Fruit fly (Drosophila melanogaster) whole organism, wandering third instar larva: ENCODE measurements around the gene CG16852.

ENCODE experiments used
- Abd-B ChIP-seq: fragments of >200 bp; optimal IDR thresholded peaks from 2 replicates; lab custom pipeline; 2017; ENCODE audit warnings: missing biosample characterization, missing genetic modification characterization
- CG9705 ChIP-seq: fragments of 200-800 bp; sonication (Bioruptor generic); optimal IDR thresholded peaks from 2 replicates; lab custom pipeline; 2018; ENCODE audit warnings: missing biosample characterization, mild to moderate bottlenecking, missing genetic modification characterization
- CrebA ChIP-seq: fragments of 200-800 bp; sonication (Bioruptor generic); optimal IDR thresholded peaks from 2 replicates; lab custom pipeline; 2016; ENCODE audit warnings: missing biosample characterization, mild to moderate bottlenecking, missing genetic modification characterization, borderline replicate concordance
- Dfd ChIP-seq: fragments of >200 bp; optimal IDR thresholded peaks from 2 replicates; lab custom pipeline; 2017; ENCODE audit warnings: missing biosample characterization, missing genetic modification characterization
- Dif ChIP-seq: fragments of 200-275, 200-300 bp; sonication (Bioruptor generic); optimal IDR thresholded peaks from 2 replicates; lab custom pipeline; 2018; ENCODE audit warnings: missing biosample characterization, missing genetic modification characterization; ENCODE audit not compliant: partially characterized antibody
- GATAd ChIP-seq: sonication (Bioruptor generic); optimal IDR thresholded peaks from 2 replicates; lab custom pipeline; 2016; ENCODE audit warnings: missing biosample characterization, missing genetic modification characterization
- Hr83 ChIP-seq: fragments of 200-300 bp; sonication (Bioruptor generic); optimal IDR thresholded peaks from 2 replicates; lab custom pipeline; 2016; ENCODE audit warnings: missing biosample characterization, mild to moderate bottlenecking, missing genetic modification characterization, moderate library complexity; ENCODE audit not compliant: poor library complexity, severe bottlenecking
- Jra ChIP-seq: sonication (Bioruptor generic); optimal IDR thresholded peaks from 2 replicates; lab custom pipeline; 2016; ENCODE audit warnings: missing biosample characterization, missing genetic modification characterization
- OdsH ChIP-seq: fragments of 200-800 bp; sonication (Bioruptor generic); optimal IDR thresholded peaks from 2 replicates; lab custom pipeline; 2016; ENCODE audit warnings: missing biosample characterization, mild to moderate bottlenecking, missing genetic modification characterization
- Rel ChIP-seq, 2 experiments: fragments of 200-800 bp; sonication (Bioruptor generic) in 1 of 2; optimal IDR thresholded peaks; 2 replicates in 1 of 2; 3 replicates in 1 of 2; lab custom pipeline; 2016 to 2019; ENCODE audit warnings: mild to moderate bottlenecking in 2 of 2, missing biosample characterization in 2 of 2, missing genetic modification characterization in 2 of 2, moderate library complexity in 1 of 2
- Sp1 ChIP-seq: fragments of 200-800 bp; sonication (Bioruptor generic); optimal IDR thresholded peaks from 3 replicates; lab custom pipeline; 2019; ENCODE audit warnings: missing biosample characterization, mild to moderate bottlenecking, missing genetic modification characterization, moderate library complexity
- Vsx2 ChIP-seq: fragments of 200-300, 225-300 bp; sonication (Bioruptor generic); optimal IDR thresholded peaks from 2 replicates; lab custom pipeline; 2018; ENCODE audit warnings: missing biosample characterization, missing genetic modification characterization; ENCODE audit not compliant: partially characterized antibody
- br ChIP-seq: fragments of 200-800 bp; sonication (Bioruptor generic); optimal IDR thresholded peaks from 2 replicates; lab custom pipeline; 2016; ENCODE audit warnings: missing biosample characterization, missing genetic modification characterization
- dl ChIP-seq, 2 experiments: fragments of 175-275, 200-275 bp in 1 of 2; fragments of 200-275 bp in 1 of 2; sonication (Bioruptor generic); optimal IDR thresholded peaks; lab custom pipeline; 2018; ENCODE audit warnings: mild to moderate bottlenecking in 2 of 2, missing biosample characterization in 2 of 2, missing genetic modification characterization in 2 of 2, moderate library complexity in 2 of 2; ENCODE audit not compliant: partially characterized antibody in 2 of 2, insufficient read depth in 1 of 2
- dmrt93B ChIP-seq: fragments of 200-800 bp; sonication (Bioruptor generic); optimal IDR thresholded peaks from 2 replicates; lab custom pipeline; 2018; ENCODE audit warnings: missing biosample characterization, mild to moderate bottlenecking, missing genetic modification characterization
- ey ChIP-seq: fragments of 200-800 bp; sonication (Bioruptor generic); optimal IDR thresholded peaks from 2 replicates; lab custom pipeline; 2016; ENCODE audit warnings: missing biosample characterization, missing genetic modification characterization
- foxo ChIP-seq, 2 experiments: fragments of 200-800 bp; sonication (Bioruptor generic); optimal IDR thresholded peaks; 2 replicates in 1 of 2; 3 replicates in 1 of 2; lab custom pipeline; 2016 to 2017; ENCODE audit warnings: missing biosample characterization in 2 of 2, missing genetic modification characterization in 2 of 2
- lola ChIP-seq: fragments of >200 bp; optimal IDR thresholded peaks from 2 replicates; lab custom pipeline; 2017; ENCODE audit warnings: missing biosample characterization, missing genetic modification characterization
- pan ChIP-seq: fragments of >200 bp; optimal IDR thresholded peaks from 2 replicates; lab custom pipeline; 2017
- psq ChIP-seq: fragments of 200-800 bp; sonication (Bioruptor generic); optimal IDR thresholded peaks from 3 replicates; lab custom pipeline; 2017; ENCODE audit warnings: missing biosample characterization, mild to moderate bottlenecking, missing genetic modification characterization, moderate library complexity
- rgr ChIP-seq: fragments of 200-800 bp; sonication (Bioruptor generic); optimal IDR thresholded peaks from 3 replicates; lab custom pipeline; 2016; ENCODE audit warnings: missing biosample characterization, mild to moderate bottlenecking, missing genetic modification characterization
- sv ChIP-seq: fragments of 200-800 bp; sonication (Bioruptor generic); optimal IDR thresholded peaks from 3 replicates; lab custom pipeline; 2016; ENCODE audit warnings: missing biosample characterization, missing genetic modification characterization
- tai ChIP-seq: sonication (Bioruptor generic); optimal IDR thresholded peaks from 2 replicates; lab custom pipeline; 2016; ENCODE audit warnings: missing biosample characterization, missing genetic modification characterization
- usp ChIP-seq: fragments of >200 bp; optimal IDR thresholded peaks from 2 replicates; lab custom pipeline; 2017; ENCODE audit warnings: missing biosample characterization, missing genetic modification characterization
- woc ChIP-seq: sonication (Bioruptor generic); optimal IDR thresholded peaks from 2 replicates; lab custom pipeline; 2016; ENCODE audit warnings: missing biosample characterization, mild to moderate bottlenecking, missing genetic modification characterization

The CG16852 gene

DNA sequence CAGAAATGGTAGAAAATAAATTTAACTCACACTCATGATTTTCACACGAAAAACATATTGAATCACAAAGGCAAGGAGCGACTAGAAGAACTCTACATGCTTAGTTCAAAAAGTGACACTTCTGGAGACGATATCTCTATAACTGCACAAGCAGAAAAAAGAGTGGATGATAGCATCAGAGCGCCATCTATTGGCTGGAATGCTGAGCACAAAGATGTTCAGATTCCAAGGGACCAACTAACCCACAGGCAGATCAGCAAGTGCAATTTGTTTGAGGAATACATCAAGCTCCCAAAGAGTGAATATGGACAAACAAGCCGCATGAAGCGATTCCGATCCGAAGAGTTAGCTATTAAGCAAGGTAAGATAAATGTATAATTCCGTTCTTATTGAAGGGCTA lies at the start of gene CG16852:
TSS of gene CG16852 (plus strand) at position 48 of the 400 bp plus-strand sequence.
- TF ChIP-seq GATAd (no peak), ey (GFP tag; lab: Kevin White, UChicago) (no peak), foxo (GFP tag; optimal IDR thresholded peaks at IDR 0.05; lab: Kevin White, UChicago) (no peak), tai (GFP tag; lab: Kevin White, UChicago) (no peak), Jra (GFP tag; lab: Kevin White, UChicago) (no peak), Vsx2 (GFP tag; lab: Kevin White, UChicago) (no peak), Dfd (GFP tag; lab: Kevin White, UChicago) (no peak), psq (GFP tag; lab: Kevin White, UChicago) (no peak), woc (no peak), pan (lab: Kevin White, UChicago) (no peak), OdsH (no peak), CG9705 (no peak), rgr (GFP tag; lab: Kevin White, UChicago) (no peak), usp (GFP tag; lab: Kevin White, UChicago) (no peak), CrebA (GFP tag; lab: Kevin White, UChicago) (no peak), br (GFP tag; lab: Kevin White, UChicago) (no peak), Rel (GFP tag; optimal IDR thresholded peaks at IDR 0.05; lab: Kevin White, UChicago) (no peak), Rel (tag; optimal IDR thresholded peaks at IDR 0.05; lab: Kevin White, UChicago) (no peak)
- TF ChIP-seq, all 38 proteins: peak for 0

DNA sequence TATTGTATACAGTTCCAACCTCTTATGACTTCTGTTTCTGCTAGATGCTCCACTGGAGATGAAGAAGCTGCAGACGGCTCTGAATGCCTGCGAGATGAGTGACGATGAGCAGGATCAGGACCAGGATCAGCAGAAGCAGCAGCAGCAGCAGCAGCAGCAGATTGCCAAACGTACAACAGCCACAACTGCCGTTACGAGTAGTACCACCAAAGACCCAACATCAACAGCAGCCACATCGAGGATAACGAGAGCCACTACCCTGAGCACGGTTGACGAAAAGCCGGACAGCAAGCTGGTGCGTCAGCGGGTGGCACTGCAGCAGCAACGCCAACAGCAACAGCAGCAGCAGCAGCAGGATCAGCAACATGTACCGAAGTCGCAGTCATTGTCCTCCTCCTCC lies 42.6 kb upstream of the CG16852 start:
- TF ChIP-seq Dfd (GFP tag; lab: Kevin White, UChicago): peak; percentile 92
- no peak for TF ChIP-seq Rel (GFP tag; optimal IDR thresholded peaks at IDR 0.05; lab: Kevin White, UChicago)
- TF ChIP-seq Rel (tag; optimal IDR thresholded peaks at IDR 0.05; lab: Kevin White, UChicago): no peak
- TF ChIP-seq foxo (GFP tag; optimal IDR thresholded peaks at IDR 0.05; lab: Kevin White, UChicago): no peak
- TF ChIP-seq rgr (GFP tag; lab: Kevin White, UChicago): no peak
- no peak for TF ChIP-seq OdsH
- TF ChIP-seq, all 38 proteins: peak for 1

DNA sequence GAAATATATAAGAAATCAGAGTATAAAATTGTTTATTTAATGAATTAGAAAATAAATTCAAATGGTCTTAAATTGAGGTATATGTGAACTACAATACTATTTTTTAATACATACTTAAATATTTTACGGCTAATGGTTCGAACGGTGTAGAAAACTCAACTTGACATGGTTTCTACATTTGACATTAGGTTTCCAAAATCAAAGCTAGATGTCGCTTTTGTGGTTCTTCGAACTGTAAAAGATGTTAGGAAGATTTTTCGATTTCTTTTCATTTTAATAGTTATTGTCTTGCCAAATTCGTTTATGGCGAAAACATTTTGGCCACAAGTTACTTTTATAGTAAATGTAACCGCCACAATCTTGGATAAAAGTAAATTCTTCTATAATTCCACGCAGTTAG lies 40.1 kb upstream of the CG16852 start:
- no peak for TF ChIP-seq tai (GFP tag; lab: Kevin White, UChicago)
- TF ChIP-seq Sp1 (GFP tag; lab: Kevin White, UChicago): no peak
- TF ChIP-seq lola (GFP tag; lab: Kevin White, UChicago): no peak
- no peak for TF ChIP-seq CG9705
- no peak for TF ChIP-seq br (GFP tag; lab: Kevin White, UChicago)
- no peak for TF ChIP-seq dl (GFP tag; optimal IDR thresholded peaks at IDR 0.05; lab: Kevin White, UChicago; ENCODE audit: insufficient read depth in 1 of 2, partially characterized antibody in 2 of 2)
- TF ChIP-seq OdsH: no peak
- TF ChIP-seq Abd-B (GFP tag; lab: Kevin White, UChicago): no peak

DNA sequence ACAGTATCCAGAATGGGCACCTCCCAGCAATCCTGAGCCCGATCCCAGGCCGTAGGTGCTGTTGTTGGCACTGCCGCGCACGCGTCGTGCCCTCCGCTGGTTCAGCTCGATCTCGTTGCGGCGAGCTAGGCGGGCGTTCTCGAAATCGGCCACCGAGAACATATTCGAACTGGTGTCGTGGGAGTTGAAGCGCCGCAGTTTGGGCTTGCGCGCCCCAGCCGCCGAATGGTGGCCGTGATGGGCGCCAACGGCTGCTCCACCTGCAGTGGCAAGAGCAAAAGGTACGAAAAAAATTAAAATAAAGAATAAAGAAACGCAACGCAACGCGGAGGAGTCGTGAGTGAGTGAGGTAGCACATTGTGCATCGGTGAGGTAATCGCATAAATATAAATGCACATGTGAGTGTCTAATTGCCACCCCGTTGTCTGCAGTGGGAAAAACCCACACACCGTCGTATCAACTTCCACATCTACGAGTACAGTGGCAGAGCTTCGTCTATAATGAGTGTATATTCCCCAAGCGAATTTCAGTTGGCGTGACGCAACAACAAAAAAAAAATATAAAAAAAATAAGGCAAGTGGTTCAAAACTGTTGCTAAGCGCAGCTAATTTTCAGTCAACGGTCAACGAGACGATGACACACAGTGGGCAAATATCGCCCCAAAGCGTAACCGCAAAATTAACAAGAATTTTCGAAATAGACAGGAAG lies 30.9 kb upstream of the CG16852 start:
- TF ChIP-seq woc (no peak), br (GFP tag; lab: Kevin White, UChicago) (no peak), Dif (GFP tag; lab: Kevin White, UChicago) (no peak), sv (no peak), Jra (GFP tag; lab: Kevin White, UChicago) (no peak), pan (lab: Kevin White, UChicago) (no peak), dmrt93B (GFP tag; lab: Kevin White, UChicago) (no peak), foxo (GFP tag; optimal IDR thresholded peaks at IDR 0.05; lab: Kevin White, UChicago) (no peak), OdsH (no peak), Rel (GFP tag; optimal IDR thresholded peaks at IDR 0.05; lab: Kevin White, UChicago) (no peak), Rel (tag; optimal IDR thresholded peaks at IDR 0.05; lab: Kevin White, UChicago) (peak; percentile 67), GATAd (no peak), psq (GFP tag; lab: Kevin White, UChicago) (no peak), dl (GFP tag; optimal IDR thresholded peaks at IDR 0.05; lab: Kevin White, UChicago; ENCODE audit: insufficient read depth in 1 of 2, partially characterized antibody in 2 of 2) (peak; percentile 73 to 77), tai (GFP tag; lab: Kevin White, UChicago) (no peak), Hr83 (GFP tag; lab: Kevin White, UChicago) (no peak)
- TF ChIP-seq, all 38 proteins: peak for 2
